Worm (Caenorhabditis elegans) whole organism, L4/young adult: ENCODE results near the gene idpp-11.

Experiments
- dao-5 ChIP-seq: sonication (generic microtip); optimal IDR thresholded peaks from 2 replicates; lab custom pipeline; 2016; ENCODE audit warnings: missing genotype, missing genetic modification characterization, moderate library complexity, missing compliant biosample characterization
- him-1 ChIP-seq: sonication (generic microtip); optimal IDR thresholded peaks from 2 replicates; lab custom pipeline; 2016; ENCODE audit warnings: missing genotype, missing genetic modification reagents, missing genetic modification characterization, missing compliant biosample characterization

DNA sequence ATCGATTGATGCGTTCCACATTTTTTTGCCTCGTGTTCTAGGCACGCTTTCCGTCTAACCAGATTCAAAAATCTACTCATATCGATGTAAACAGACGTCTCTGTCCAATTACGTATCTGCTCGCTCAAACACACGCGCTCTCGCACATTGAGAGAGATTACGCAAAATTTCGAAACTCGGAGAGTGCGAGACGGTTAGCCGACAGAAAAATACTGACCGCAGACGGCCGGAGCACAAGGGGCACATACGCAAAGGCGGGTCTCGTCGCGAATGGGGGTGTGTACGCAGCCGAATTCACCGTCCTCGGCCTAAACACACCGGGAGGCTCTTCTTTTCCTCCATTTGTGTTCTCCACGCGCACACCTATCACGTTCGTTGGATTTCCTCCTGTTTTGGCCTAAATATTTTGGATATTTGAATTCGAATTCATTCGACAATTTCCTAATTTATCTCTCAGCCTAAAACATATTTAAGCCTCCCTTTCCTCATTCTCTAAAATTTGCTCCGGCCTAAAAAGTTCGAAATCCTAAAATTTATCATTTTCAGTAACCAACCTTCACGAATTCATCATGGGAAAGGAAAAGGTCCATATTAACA lies 19.1 kb upstream of the idpp-11 start, which contains the start of gene eef-1A.2:
- TF ChIP-seq dao-5 = no peak
- TF ChIP-seq him-1 (tag; lab: Kevin White, UChicago) = peak; percentile 97
